Worm (Caenorhabditis elegans) whole organism, early embryonic: ENCODE results near the gene Y82E9BR.5.

Experiments used
- F13C5.2 ChIP-seq: sonication (generic microtip); optimal IDR thresholded peaks from 2 replicates; lab custom pipeline; 2017; ENCODE audit warnings: mild to moderate bottlenecking, missing genetic modification characterization, inconsistent platforms, missing compliant biosample characterization
- ama-1 ChIP-seq: fragments of 150-350 bp; optimal IDR thresholded peaks from 2 replicates; lab custom pipeline; 2014
- ceh-36 ChIP-seq: sonication (generic microtip); optimal IDR thresholded peaks from 2 replicates; lab custom pipeline; 2016; ENCODE audit warnings: missing genetic modification characterization, inconsistent platforms, missing compliant biosample characterization
- flt-1 ChIP-seq: fragments of 200-800 bp; sonication (Bioruptor generic); IDR thresholded peaks from 2 replicates; pipeline ENCODE4 v1.3.6; 2022; ENCODE audit warnings: missing genetic modification characterization, missing compliant biosample characterization
- hmg-4 ChIP-seq: fragments of 200-800 bp; sonication (Bioruptor generic); optimal IDR thresholded peaks from 2 replicates; lab custom pipeline; 2018; ENCODE audit warnings: mild to moderate bottlenecking, missing genetic modification characterization, missing compliant biosample characterization
- hnd-1 ChIP-seq: sonication (generic microtip); optimal IDR thresholded peaks from 2 replicates; lab custom pipeline; 2016; ENCODE audit warnings: missing genetic modification characterization, missing compliant biosample characterization
- pes-1 ChIP-seq: fragments of 200-800 bp; sonication (Bioruptor generic); IDR thresholded peaks from 2 replicates; pipeline ENCODE4 v1.3.6; 2022; ENCODE audit warnings: missing genetic modification reagents, missing genetic modification characterization, missing compliant biosample characterization
- sea-1 ChIP-seq: fragments of 200-800 bp; sonication (Bioruptor generic); conservative IDR thresholded peaks from 2 replicates; pipeline ENCODE4 v1.3.6; 2022; ENCODE audit warnings: missing genetic modification characterization, missing compliant biosample characterization

ce11 chrIII:1421436-1421835, 37.3 kb downstream of the Y82E9BR.5 start:
- no peak for TF ChIP-seq ama-1 (lab: Kevin White, UChicago)
- no peak for TF ChIP-seq F13C5.2 (tag; lab: Kevin White, UChicago)
- TF ChIP-seq ceh-36 (tag; lab: Kevin White, UChicago): no peak
- TF ChIP-seq hnd-1 (tag; lab: Kevin White, UChicago): no peak
- TF ChIP-seq sea-1: no peak
- TF ChIP-seq hmg-4 (GFP tag; lab: Kevin White, UChicago): no peak
- no peak for TF ChIP-seq flt-1 (GFP tag; lab: Robert Waterston, UW)
- no peak for TF ChIP-seq pes-1 (GFP tag; lab: Robert Waterston, UW)
